Worm (Caenorhabditis elegans) whole organism, L4 larva: ENCODE data around the gene clec-80.
A peak's percentile ranks its signal among the peaks of the same experiment; 100 is the strongest.

ENCODE experiments used
- F10B5.3 ChIP-seq: sonication (generic microtip); optimal IDR thresholded peaks from 2 replicates; lab custom pipeline; 2016; ENCODE audit warnings: mild to moderate bottlenecking, missing genetic modification characterization, missing compliant biosample characterization
- F44E2.7 ChIP-seq: fragments of 200-800 bp; sonication (Bioruptor generic); IDR thresholded peaks from 2 replicates; pipeline ENCODE4 v2.1.2; 2022; ENCODE audit warnings: missing genetic modification characterization, missing compliant biosample characterization
- F49E8.2 ChIP-seq: sonication (generic microtip); optimal IDR thresholded peaks from 2 replicates; lab custom pipeline; 2016; ENCODE audit warnings: missing compliant biosample characterization, mild to moderate bottlenecking, missing genetic modification characterization, borderline replicate concordance
- ZK337.2 ChIP-seq: fragments of 200-800 bp; sonication (Bioruptor generic); IDR thresholded peaks from 2 replicates; pipeline ENCODE4 v1.3.6; 2022; ENCODE audit warnings: missing genetic modification reagents, missing genetic modification characterization, missing compliant biosample characterization
- aly-2 ChIP-seq: sonication (generic microtip); optimal IDR thresholded peaks from 2 replicates; lab custom pipeline; 2018; ENCODE audit warnings: missing biosample characterization, missing genetic modification characterization
- ama-1 ChIP-seq: fragments of 150-350 bp; optimal IDR thresholded peaks from 2 replicates; lab custom pipeline; 2014; ENCODE audit warnings: inconsistent platforms, mixed read lengths
- arid-1 ChIP-seq: fragments of 200-800 bp; sonication (Bioruptor generic); conservative IDR thresholded peaks from 2 replicates; pipeline ENCODE4 v1.3.6; 2022; ENCODE audit warnings: missing genetic modification reagents, missing genetic modification characterization, missing compliant biosample characterization
- ceh-62 ChIP-seq: sonication (generic microtip); optimal IDR thresholded peaks from 2 replicates; lab custom pipeline; 2017; ENCODE audit warnings: missing biosample characterization, missing genetic modification characterization
- daf-16 ChIP-seq, 3 experiments: sonication (generic microtip); optimal IDR thresholded peaks; 2 replicates each; lab custom pipeline; 2016 to 2017; ENCODE audit warnings: missing genetic modification characterization in 3 of 3, missing genetic modification reagents in 3 of 3, mild to moderate bottlenecking in 2 of 3, missing compliant biosample characterization in 2 of 3, missing biosample characterization in 1 of 3, moderate library complexity in 1 of 3
- dmd-6 ChIP-seq: fragments of 200-800 bp; sonication (Bioruptor generic); IDR thresholded peaks from 2 replicates; pipeline ENCODE4 v1.3.6; 2022; ENCODE audit warnings: missing genetic modification reagents, missing genetic modification characterization, missing compliant biosample characterization
- dpl-1 ChIP-seq: fragments of 150-350 bp; optimal IDR thresholded peaks from 2 replicates; lab custom pipeline; 2014; ENCODE audit warnings: missing biosample characterization, missing genetic modification reagents, missing genetic modification characterization
- fkh-10 ChIP-seq: fragments of 150-350 bp; optimal IDR thresholded peaks from 2 replicates; lab custom pipeline; 2014; ENCODE audit warnings: missing biosample characterization, missing genetic modification reagents, missing genetic modification characterization
- fos-1 ChIP-seq: fragments of 150-350 bp; optimal IDR thresholded peaks from 2 replicates; lab custom pipeline; 2014; ENCODE audit warnings: missing biosample characterization, missing genetic modification characterization
- hlh-30 ChIP-seq: sonication (generic microtip); optimal IDR thresholded peaks from 2 replicates; lab custom pipeline; 2017; ENCODE audit warnings: antibody characterized with exemption, mild to moderate bottlenecking, missing genetic modification characterization, missing compliant biosample characterization; ENCODE audit not compliant: insufficient read depth
- hmg-1.1 ChIP-seq: fragments of 200-800 bp; sonication (Bioruptor generic); IDR thresholded peaks from 2 replicates; pipeline ENCODE4 v1.3.6; 2022; ENCODE audit warnings: missing genetic modification reagents, missing genetic modification characterization, missing compliant biosample characterization
- lim-7 ChIP-seq: fragments of 200-800 bp; sonication (Bioruptor generic); IDR thresholded peaks from 2 replicates; pipeline ENCODE4 v1.3.6; 2022; ENCODE audit warnings: missing genetic modification characterization, missing compliant biosample characterization
- lsy-2 ChIP-seq, 2 experiments: fragments of 150-350 bp in 1 of 2; sonication (generic microtip) in 1 of 2; optimal IDR thresholded peaks; 2 replicates each; lab custom pipeline; 2014 to 2017; ENCODE audit warnings: missing biosample characterization in 2 of 2, missing genetic modification characterization in 2 of 2
- madf-5 ChIP-seq, 2 experiments: fragments of 200-800 bp; sonication (Bioruptor generic); IDR thresholded peaks; 2 replicates each; pipeline ENCODE4 v1.3.6; 2022; ENCODE audit warnings: missing compliant biosample characterization in 2 of 2, missing genetic modification characterization in 2 of 2
- mdl-1 ChIP-seq, 2 experiments: fragments of 150-350 bp in 1 of 2; sonication (generic microtip) in 1 of 2; optimal IDR thresholded peaks; 2 replicates each; lab custom pipeline; 2014 to 2017; ENCODE audit warnings: missing biosample characterization in 2 of 2, missing genetic modification characterization in 2 of 2
- mep-1 ChIP-seq: fragments of 150-350 bp; sonication (generic microtip); optimal IDR thresholded peaks from 3 replicates; lab custom pipeline; 2014; ENCODE audit warnings: missing biosample characterization, missing genetic modification characterization
- mes-2 ChIP-seq: sonication (generic microtip); optimal IDR thresholded peaks from 2 replicates; lab custom pipeline; 2016; ENCODE audit warnings: missing genotype, mild to moderate bottlenecking, missing genetic modification characterization, missing compliant biosample characterization; ENCODE audit not compliant: poor library complexity, severe bottlenecking
- mxl-3 ChIP-seq: fragments of 200-800 bp; sonication (Bioruptor generic); optimal IDR thresholded peaks from 2 replicates; lab custom pipeline; 2018; ENCODE audit warnings: mild to moderate bottlenecking, missing genetic modification characterization, missing compliant biosample characterization
- nhr-25 ChIP-seq: sonication (generic microtip); optimal IDR thresholded peaks from 2 replicates; lab custom pipeline; 2017; ENCODE audit warnings: missing genetic modification characterization, mild to moderate bottlenecking, missing compliant biosample characterization, antibody characterized with exemption, moderate library complexity, borderline replicate concordance; ENCODE audit not compliant: insufficient read depth
- nhr-42 ChIP-seq: fragments of 200-800 bp; sonication (Bioruptor generic); IDR thresholded peaks from 2 replicates; pipeline ENCODE4 v1.3.6; 2022; ENCODE audit warnings: missing genetic modification characterization, missing compliant biosample characterization
- nhr-77 ChIP-seq: fragments of 150-350 bp; optimal IDR thresholded peaks from 2 replicates; lab custom pipeline; 2014; ENCODE audit warnings: missing biosample characterization, missing genetic modification characterization
- pqm-1 ChIP-seq: sonication (generic microtip); optimal IDR thresholded peaks from 2 replicates; lab custom pipeline; 2017; ENCODE audit warnings: missing biosample characterization, missing genetic modification characterization
- rbr-2 ChIP-seq: sonication (generic microtip); optimal IDR thresholded peaks from 2 replicates; lab custom pipeline; 2016; ENCODE audit warnings: missing genotype, missing genetic modification characterization, missing compliant biosample characterization
- sdz-12 ChIP-seq: fragments of 200-800 bp; sonication (Bioruptor generic); optimal IDR thresholded peaks from 2 replicates; lab custom pipeline; 2018; ENCODE audit warnings: mild to moderate bottlenecking, missing genetic modification characterization, missing compliant biosample characterization
- skn-1 ChIP-seq: fragments of 150-350 bp; optimal IDR thresholded peaks from 2 replicates; lab custom pipeline; 2014; ENCODE audit warnings: missing biosample characterization, missing genetic modification characterization
- vab-7 ChIP-seq: fragments of 200-800 bp; sonication (Bioruptor generic); IDR thresholded peaks from 2 replicates; pipeline ENCODE4 v1.3.6; 2022; ENCODE audit warnings: missing genetic modification reagents, missing genetic modification characterization, missing compliant biosample characterization
- zfp-3 ChIP-seq: fragments of 200-800 bp; sonication (Bioruptor generic); conservative IDR thresholded peaks from 2 replicates; pipeline ENCODE4 v1.3.6; 2022; ENCODE audit warnings: missing genetic modification reagents, missing genetic modification characterization, missing compliant biosample characterization
- zip-11 ChIP-seq: fragments of 200-800 bp; sonication (Bioruptor generic); IDR thresholded peaks from 2 replicates; pipeline ENCODE4 v1.3.6; 2022; ENCODE audit warnings: missing genetic modification characterization, missing compliant biosample characterization
- ztf-11 ChIP-seq: fragments of 150-350 bp; optimal IDR thresholded peaks from 2 replicates; lab custom pipeline; 2014; ENCODE audit warnings: missing biosample characterization, missing genetic modification characterization
- ztf-7 ChIP-seq: fragments of 150-350 bp; optimal IDR thresholded peaks from 2 replicates; lab custom pipeline; 2014; ENCODE audit warnings: missing biosample characterization, missing genetic modification characterization

Gene clec-80

DNA sequence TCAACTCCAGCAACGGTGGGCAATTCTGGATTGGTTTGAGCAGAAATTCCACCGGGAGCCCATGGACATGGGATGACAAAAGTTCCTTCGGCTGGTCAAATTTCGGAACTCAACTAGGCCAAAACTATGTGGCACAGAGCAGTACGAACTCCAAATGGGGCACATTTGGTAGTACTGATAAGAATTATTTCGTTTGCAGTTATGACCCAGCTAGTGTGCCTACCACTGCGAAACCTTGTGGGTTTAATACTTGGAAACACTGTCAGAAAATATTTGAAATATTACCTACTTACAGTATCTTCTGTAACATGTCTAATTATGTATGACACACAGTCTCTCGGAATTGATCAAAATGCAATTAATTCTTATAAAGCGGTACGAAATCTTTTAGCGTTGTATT is 2.8 kb downstream of the clec-80 start (continued):
- no peak for TF ChIP-seq dmd-6 (GFP tag; lab: Robert Waterston, UW)
- no peak for TF ChIP-seq fkh-10
- TF ChIP-seq F49E8.2 = no peak

DNA sequence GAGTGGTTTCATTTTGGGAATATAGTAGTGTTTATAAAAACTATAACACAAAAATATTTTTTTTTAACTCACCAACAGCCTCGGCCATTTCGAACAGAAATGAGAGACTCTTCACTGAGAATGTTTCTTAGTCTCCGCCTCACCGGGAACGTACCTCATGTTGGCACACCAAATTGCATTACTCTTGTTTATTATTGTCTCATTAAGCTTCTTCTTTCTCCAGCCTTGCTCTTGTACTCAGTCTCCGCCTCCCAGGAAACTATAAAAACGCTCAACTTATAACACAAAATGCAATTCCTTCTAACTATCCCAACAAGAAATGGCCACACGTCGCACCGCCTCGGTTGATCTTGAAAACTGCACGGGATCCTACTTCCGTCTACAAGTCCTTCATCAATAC is 9.0 kb downstream of the clec-80 start, which contains the start of the genes Y54G2A.48 and pudl-1:
Y54G2A.48 (minus strand) TSS at position 101 of the 400 bp plus-strand sequence.
pudl-1 (plus strand) TSS at position 320 of the 400 bp plus-strand sequence.
- no peak for TF ChIP-seq daf-16 (GFP tag; optimal IDR thresholded peaks at IDR 0.05; lab: Kevin White, UChicago)
- no peak for TF ChIP-seq daf-16 (tag; optimal IDR thresholded peaks at IDR 0.05; lab: Kevin White, UChicago)
- TF ChIP-seq F44E2.7 (GFP tag; lab: Robert Waterston, UW) = no peak
- TF ChIP-seq arid-1 (GFP tag; lab: Robert Waterston, UW) = no peak
- TF ChIP-seq rbr-2 (tag; lab: Kevin White, UChicago) = no peak
- no peak for TF ChIP-seq ztf-11 (tag; lab: Kevin White, UChicago)
- no peak for TF ChIP-seq skn-1 (tag; lab: Kevin White, UChicago)
- no peak for TF ChIP-seq F10B5.3 (tag; lab: Kevin White, UChicago)
- no peak for TF ChIP-seq fos-1 (tag; lab: Kevin White, UChicago)
- TF ChIP-seq hmg-1.1 (GFP tag; lab: Robert Waterston, UW) = no peak
- no peak for TF ChIP-seq lim-7 (GFP tag; lab: Robert Waterston, UW)
- no peak for TF ChIP-seq ztf-7 (tag; lab: Kevin White, UChicago)
- TF ChIP-seq zip-11 (GFP tag; lab: Robert Waterston, UW) = no peak
- no peak for TF ChIP-seq vab-7 (GFP tag; lab: Robert Waterston, UW)
- TF ChIP-seq nhr-42 (GFP tag; lab: Robert Waterston, UW) = no peak
- TF ChIP-seq lsy-2 (tag; optimal IDR thresholded peaks at IDR 0.05; lab: Kevin White, UChicago) = no peak
- TF ChIP-seq ZK337.2 (GFP tag; lab: Robert Waterston, UW) = no peak
- TF ChIP-seq madf-5 (GFP tag; IDR thresholded peaks at IDR 0.05; lab: Robert Waterston, UW) = no peak
- no peak for TF ChIP-seq zfp-3 (GFP tag; lab: Robert Waterston, UW)
- no peak for TF ChIP-seq mxl-3 (GFP tag; lab: Kevin White, UChicago)
- no peak for TF ChIP-seq ama-1 (lab: Kevin White, UChicago)

DNA sequence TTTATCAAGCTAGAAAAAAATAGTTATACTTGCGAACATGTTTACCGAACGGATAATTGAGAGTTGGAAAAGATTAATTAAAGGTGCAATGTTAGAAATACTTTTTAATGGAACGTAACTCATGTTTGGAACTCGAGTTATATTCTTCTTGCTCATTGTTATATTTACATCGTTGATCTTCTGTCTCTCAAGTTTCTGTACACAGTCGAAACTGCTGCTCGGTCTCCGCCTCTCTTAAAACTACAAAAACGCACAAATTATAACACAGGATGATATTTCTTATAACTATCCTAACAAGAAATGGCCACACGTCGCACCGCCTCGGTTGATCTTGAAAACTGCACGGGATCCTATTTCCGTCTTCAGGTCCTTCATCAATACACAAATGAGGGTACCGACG is 11.0 kb downstream of the clec-80 start, which contains the start of gene pudl-2:
pudl-2 (plus strand) TSS at position 301 of the 400 bp plus-strand sequence.
- TF ChIP-seq mes-2 (tag; lab: Kevin White, UChicago) = no peak
- no peak for TF ChIP-seq ztf-7 (tag; lab: Kevin White, UChicago)
- no peak for TF ChIP-seq nhr-77 (tag; lab: Kevin White, UChicago)
- TF ChIP-seq mep-1 = no peak
- no peak for TF ChIP-seq pqm-1 (tag; lab: Kevin White, UChicago)
- TF ChIP-seq aly-2 = no peak
- no peak for TF ChIP-seq zfp-3 (GFP tag; lab: Robert Waterston, UW)
- TF ChIP-seq nhr-25 (tag; lab: Kevin White, UChicago) = no peak
- no peak for TF ChIP-seq sdz-12 (GFP tag; lab: Kevin White, UChicago)
- TF ChIP-seq dpl-1 = no peak
- TF ChIP-seq fkh-10 = no peak
- no peak for TF ChIP-seq hlh-30 (tag; lab: Kevin White, UChicago)
- no peak for TF ChIP-seq ceh-62 (tag; lab: Kevin White, UChicago)

DNA sequence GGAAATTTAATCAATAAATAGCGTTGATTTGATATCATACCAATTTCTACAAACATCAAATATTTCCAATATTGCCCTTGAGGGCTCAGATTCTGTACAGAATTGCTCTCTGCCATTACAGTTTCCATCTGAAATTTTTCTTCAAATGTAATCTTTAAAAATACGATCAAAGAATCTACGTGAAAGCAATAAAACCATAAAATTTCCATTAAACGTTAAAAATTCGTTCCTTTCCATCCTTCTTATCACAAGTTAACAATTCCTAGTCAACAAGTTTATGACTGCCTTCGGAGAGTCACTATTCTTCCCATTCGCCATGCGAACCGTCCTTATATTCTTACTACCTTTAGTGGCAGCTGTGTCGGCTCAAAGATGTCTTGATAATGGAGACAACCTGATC is 11.8 kb downstream of the clec-80 start, which contains the start of gene clec-82:
clec-82 (plus strand) TSS at position 301 of the 400 bp plus-strand sequence.
- TF ChIP-seq daf-16 (GFP tag; optimal IDR thresholded peaks at IDR 0.05; lab: Kevin White, UChicago) = no peak
- TF ChIP-seq daf-16 (tag; optimal IDR thresholded peaks at IDR 0.05; lab: Kevin White, UChicago) = peak; percentile 27
- TF ChIP-seq mdl-1 (tag; optimal IDR thresholded peaks at IDR 0.05; lab: Kevin White, UChicago) = no peak
